Fruit fly (Drosophila melanogaster) S2 (cell line): ENCODE measurements around the gene CG13029.

Source experiments
- CG8478 ChIP-seq: fragments of >200 bp; optimal IDR thresholded peaks from 2 replicates; lab custom pipeline; 2018
- CTCF ChIP-seq, 2 experiments: fragments of >200 bp; optimal IDR thresholded peaks; 2 replicates each; lab custom pipeline; 2018

DNA sequence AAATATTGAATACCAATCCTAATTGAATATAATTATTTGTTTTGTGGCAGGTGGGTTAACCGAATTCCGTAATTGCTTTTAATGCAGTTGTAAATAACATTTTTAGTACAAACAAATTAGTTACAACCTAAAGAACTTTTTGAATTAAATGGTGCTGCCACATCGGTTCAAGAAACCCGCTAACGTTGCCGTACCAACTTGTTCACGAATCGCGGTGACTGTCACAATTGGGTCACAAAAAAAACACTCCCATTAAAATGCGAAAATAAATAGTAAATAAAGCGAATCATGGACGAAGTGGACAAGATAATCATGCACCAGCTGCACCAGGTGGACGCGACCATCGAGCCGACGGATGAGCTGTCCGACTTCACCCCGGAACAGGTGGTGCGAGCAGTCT, 2.5 kb downstream of the CG13029 start, which contains the start of gene CG9951:
- TF ChIP-seq CG8478 (lab: Kevin White, UChicago) (no peak), CTCF (optimal IDR thresholded peaks at IDR 0.05; lab: Kevin White, UChicago) (no peak)
